Worm (Caenorhabditis elegans): ENCODE results near the gene nlr-1.

DNA sequence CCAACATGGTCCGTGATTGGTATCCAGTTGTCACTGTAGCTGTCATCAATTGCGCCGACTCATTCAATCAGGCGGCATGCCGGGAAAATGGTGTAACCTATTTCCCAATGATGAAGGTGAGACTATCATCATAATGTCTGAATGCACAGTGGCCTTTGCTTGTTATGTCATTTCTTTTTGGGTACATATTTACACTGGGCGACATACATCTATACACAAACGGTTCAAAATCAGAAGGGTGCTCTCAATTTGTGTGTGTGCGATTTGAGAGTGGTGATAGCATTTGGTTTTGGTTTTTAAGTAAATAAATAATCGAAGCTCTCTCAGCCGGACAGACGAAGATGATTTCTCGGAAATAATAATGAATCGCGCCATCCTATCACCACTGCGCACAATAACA, 25.8 kb upstream of the nlr-1 start:
- TF ChIP-seq nhr-11 (tag; optimal IDR thresholded peaks at IDR 0.05), result no peak
- no peak for TF ChIP-seq daf-12 (tag; optimal IDR thresholded peaks at IDR 0.05)
- no peak for TF ChIP-seq ztf-11 (tag; optimal IDR thresholded peaks at IDR 0.05)
- TF ChIP-seq nhr-237 (tag; optimal IDR thresholded peaks at IDR 0.05), result no peak
- no peak for TF ChIP-seq ama-1 (optimal IDR thresholded peaks at IDR 0.05)

Measured in whole organism, L3 larva.